Worm (Caenorhabditis elegans): Measurements from ENCODE around the gene npl-10.

DNA sequence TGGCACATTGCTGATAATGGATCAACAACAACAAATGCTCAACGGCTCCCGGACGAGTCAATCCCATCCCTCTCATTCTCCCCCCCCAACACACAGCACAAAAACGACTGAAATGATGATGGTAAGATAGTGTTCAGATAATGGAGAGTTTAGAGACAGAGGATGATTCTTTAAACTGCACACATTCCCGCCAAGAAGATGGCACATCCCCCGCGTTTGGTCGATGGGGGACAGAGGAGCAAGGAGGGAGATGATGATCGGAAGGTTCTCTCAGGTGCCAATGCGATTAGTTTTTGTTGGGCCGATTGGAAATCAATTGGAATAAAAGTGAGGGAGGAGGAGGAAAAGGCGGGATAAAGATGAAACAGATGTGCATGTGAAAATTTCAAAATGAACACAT, 8.3 kb downstream of the npl-10 start:
- TF ChIP-seq flt-1 (GFP tag; IDR thresholded peaks at IDR 0.05) (no peak), T22C8.4 (GFP tag; IDR thresholded peaks at IDR 0.05) (no peak), cog-1 (tag; optimal IDR thresholded peaks at IDR 0.05) (no peak), klf-2 (GFP tag; conservative IDR thresholded peaks at IDR 0.05) (no peak), tab-1 (GFP tag; IDR thresholded peaks at IDR 0.05) (no peak), ztf-29 (GFP tag; IDR thresholded peaks at IDR 0.05) (no peak), med-1 (GFP tag; optimal IDR thresholded peaks at IDR 0.05; ENCODE audit: insufficient read depth) (no peak), ztf-23 (GFP tag; IDR thresholded peaks at IDR 0.05) (no peak), ref-1 (GFP tag; conservative IDR thresholded peaks at IDR 0.05) (no peak)
